Fruit fly (Drosophila melanogaster) whole organism, embryonic: Measurements from ENCODE around the gene RpS28a.

Experiments
- Atf6 ChIP-seq: fragments of 200-800 bp; sonication (Bioruptor generic); IDR thresholded peaks from 2 replicates; pipeline ENCODE4 v1.3.6; 2022; ENCODE audit warnings: missing biosample characterization, missing genetic modification characterization
- Bdp1 ChIP-seq: fragments of 200-800 bp; sonication (Bioruptor generic); optimal IDR thresholded peaks from 3 replicates; lab custom pipeline; 2016; ENCODE audit warnings: missing biosample characterization, missing genetic modification characterization
- CG10147 ChIP-seq: fragments of 200-800 bp; sonication (Bioruptor generic); optimal IDR thresholded peaks from 2 replicates; lab custom pipeline; 2019; ENCODE audit warnings: missing biosample characterization, mild to moderate bottlenecking, missing genetic modification characterization, moderate library complexity
- CG11398 ChIP-seq: fragments of 200-800 bp; sonication (Bioruptor generic); optimal IDR thresholded peaks from 2 replicates; lab custom pipeline; 2016; ENCODE audit warnings: missing biosample characterization, missing genetic modification characterization
- CG13775 ChIP-seq: fragments of 200-800 bp; sonication (Bioruptor generic); optimal IDR thresholded peaks from 3 replicates; lab custom pipeline; 2017; ENCODE audit warnings: missing biosample characterization, mild to moderate bottlenecking, missing genetic modification characterization
- CG16815 ChIP-seq: fragments of 200-800 bp; sonication (Bioruptor generic); optimal IDR thresholded peaks from 3 replicates; lab custom pipeline; 2017; ENCODE audit warnings: missing biosample characterization, mild to moderate bottlenecking, missing genetic modification characterization
- CG2875 ChIP-seq: fragments of 200-800 bp; sonication (Bioruptor generic); optimal IDR thresholded peaks from 2 replicates; lab custom pipeline; 2017; ENCODE audit warnings: missing biosample characterization, mild to moderate bottlenecking, missing genetic modification characterization, missing genetic modification reagents
- CG32532 ChIP-seq: fragments of 200-800 bp; sonication (Bioruptor generic); IDR thresholded peaks from 2 replicates; pipeline ENCODE4 v1.3.6; 2022; ENCODE audit warnings: missing biosample characterization, missing genetic modification characterization
- CG32767 ChIP-seq: fragments of 200-800 bp; sonication (Bioruptor generic); IDR thresholded peaks from 2 replicates; pipeline ENCODE4 v1.3.6; 2022; ENCODE audit warnings: missing biosample characterization, missing genetic modification characterization
- CG34224 ChIP-seq: fragments of 200-800 bp; sonication (Bioruptor generic); IDR thresholded peaks from 3 replicates; pipeline ENCODE4 v1.3.6; 2022; ENCODE audit warnings: missing biosample characterization, missing genetic modification characterization; ENCODE audit not compliant: partially characterized antibody
- CG42726 ChIP-seq: fragments of 200-800 bp; sonication (Bioruptor generic); IDR thresholded peaks from 2 replicates; pipeline ENCODE4 v1.3.6; 2022; ENCODE audit warnings: missing biosample characterization, missing genetic modification characterization; ENCODE audit not compliant: partially characterized antibody
- CG4424 ChIP-seq: fragments of 200-800 bp; sonication (Bioruptor generic); optimal IDR thresholded peaks from 3 replicates; lab custom pipeline; 2016; ENCODE audit warnings: missing biosample characterization, missing genetic modification characterization
- CG5180 ChIP-seq: fragments of 200-800 bp; sonication (Bioruptor generic); optimal IDR thresholded peaks from 3 replicates; lab custom pipeline; 2017; ENCODE audit warnings: missing biosample characterization, missing genetic modification characterization, mild to moderate bottlenecking, moderate library complexity, missing genetic modification reagents
- CG5245 ChIP-seq: fragments of 200-800 bp; sonication (Bioruptor generic); optimal IDR thresholded peaks from 3 replicates; lab custom pipeline; 2016; ENCODE audit warnings: missing biosample characterization, missing genetic modification characterization
- CG6272 ChIP-seq: fragments of 200-800 bp; sonication (Bioruptor generic); IDR thresholded peaks from 2 replicates; pipeline ENCODE4 v1.3.6; 2022; ENCODE audit warnings: missing biosample characterization, missing genetic modification characterization
- CG7556 ChIP-seq: fragments of 200-800 bp; sonication (Bioruptor generic); optimal IDR thresholded peaks from 2 replicates; lab custom pipeline; 2017; ENCODE audit warnings: missing biosample characterization, mild to moderate bottlenecking, missing genetic modification characterization
- CG7987 ChIP-seq: fragments of 200-800 bp; sonication (Bioruptor generic); optimal IDR thresholded peaks from 2 replicates; lab custom pipeline; 2018; ENCODE audit warnings: missing biosample characterization, mild to moderate bottlenecking, missing genetic modification characterization, moderate library complexity
- CG8388 ChIP-seq: fragments of 200-800 bp; sonication (Bioruptor generic); optimal IDR thresholded peaks from 2 replicates; lab custom pipeline; 2019; ENCODE audit warnings: missing biosample characterization, mild to moderate bottlenecking, missing genetic modification characterization, moderate library complexity
- CG8924 ChIP-seq: fragments of 200-800 bp; optimal IDR thresholded peaks from 3 replicates; lab custom pipeline; 2019; ENCODE audit warnings: missing biosample characterization, mild to moderate bottlenecking, missing genetic modification characterization, moderate library complexity
- Chrac-16 ChIP-seq: fragments of 200-800 bp; sonication (Bioruptor generic); optimal IDR thresholded peaks from 3 replicates; lab custom pipeline; 2016; ENCODE audit warnings: missing biosample characterization, missing genetic modification characterization
- Dek ChIP-seq: fragments of 200-800 bp; sonication (Bioruptor generic); optimal IDR thresholded peaks from 3 replicates; lab custom pipeline; 2019; ENCODE audit warnings: missing biosample characterization, mild to moderate bottlenecking, missing genetic modification characterization, moderate library complexity
- H2.0 ChIP-seq: fragments of 200-800 bp; sonication (Bioruptor generic); IDR thresholded peaks from 2 replicates; pipeline ENCODE4 v1.3.6; 2022; ENCODE audit warnings: missing biosample characterization, missing genetic modification characterization
- HLH4C ChIP-seq: fragments of 200-800 bp; sonication (Bioruptor generic); IDR thresholded peaks from 3 replicates; pipeline ENCODE4 v1.3.6; 2022; ENCODE audit warnings: missing biosample characterization, missing genetic modification characterization; ENCODE audit not compliant: partially characterized antibody
- Lpt ChIP-seq: fragments of >200 bp; optimal IDR thresholded peaks from 2 replicates; lab custom pipeline; 2018; ENCODE audit warnings: missing biosample characterization, missing genetic modification characterization
- NC2α ChIP-seq: fragments of 200-800 bp; sonication (Bioruptor generic); optimal IDR thresholded peaks from 2 replicates; lab custom pipeline; 2016; ENCODE audit warnings: missing biosample characterization, missing genetic modification characterization
- Nf-YA ChIP-seq: fragments of 200-800 bp; sonication (Bioruptor generic); IDR thresholded peaks from 2 replicates; pipeline ENCODE4 v1.3.6; 2022; ENCODE audit warnings: missing biosample characterization, missing genetic modification characterization
- Poxn ChIP-seq: fragments of 200-800 bp; sonication (Bioruptor generic); IDR thresholded peaks from 2 replicates; pipeline ENCODE4 v1.3.6; 2022; ENCODE audit warnings: missing biosample characterization, missing genetic modification characterization
- Side ChIP-seq: fragments of 200-800 bp; sonication (Bioruptor generic); optimal IDR thresholded peaks from 2 replicates; lab custom pipeline; 2016; ENCODE audit warnings: missing biosample characterization, missing genetic modification characterization
- Six4 ChIP-seq: fragments of 200-800 bp; sonication (Bioruptor generic); optimal IDR thresholded peaks from 2 replicates; lab custom pipeline; 2016; ENCODE audit warnings: missing biosample characterization, missing genetic modification characterization
- Sry-β ChIP-seq: fragments of 200-800 bp; sonication (Bioruptor generic); optimal IDR thresholded peaks from 2 replicates; lab custom pipeline; 2018; ENCODE audit warnings: missing biosample characterization, mild to moderate bottlenecking, missing genetic modification characterization, moderate library complexity
- aop ChIP-seq: fragments of 200-800 bp; sonication (Bioruptor generic); IDR thresholded peaks from 2 replicates; pipeline ENCODE4 v1.3.6; 2022; ENCODE audit warnings: missing biosample characterization, missing genetic modification characterization
- ap ChIP-seq: fragments of 200-800 bp; sonication (Bioruptor generic); IDR thresholded peaks from 2 replicates; pipeline ENCODE4 v1.3.6; 2022; ENCODE audit warnings: missing biosample characterization, missing genetic modification characterization
- ase ChIP-seq: fragments of 200-800 bp; sonication (Bioruptor generic); IDR thresholded peaks from 3 replicates; pipeline ENCODE4 v1.3.6; 2022; ENCODE audit warnings: missing biosample characterization, missing genetic modification characterization
- ash1 ChIP-seq: fragments of 200-800 bp; sonication (Bioruptor generic); optimal IDR thresholded peaks from 2 replicates; lab custom pipeline; 2018; ENCODE audit warnings: missing biosample characterization, mild to moderate bottlenecking, missing genetic modification characterization
- bab2 ChIP-seq: fragments of 200-800 bp; sonication (Bioruptor generic); optimal IDR thresholded peaks from 2 replicates; lab custom pipeline; 2016; ENCODE audit warnings: missing biosample characterization, missing genetic modification characterization
- cato ChIP-seq: fragments of 200-800 bp; sonication (Bioruptor generic); optimal IDR thresholded peaks from 2 replicates; lab custom pipeline; 2016; ENCODE audit warnings: missing biosample characterization, missing genetic modification characterization, borderline replicate concordance
- chm ChIP-seq: fragments of 200-800 bp; sonication (Bioruptor generic); IDR thresholded peaks from 2 replicates; pipeline ENCODE4 v1.3.6; 2022; ENCODE audit warnings: missing biosample characterization, missing genetic modification characterization
- da ChIP-seq: fragments of 200-800 bp; sonication (Bioruptor generic); optimal IDR thresholded peaks from 2 replicates; lab custom pipeline; 2016; ENCODE audit warnings: missing biosample characterization, missing genetic modification characterization
- dati ChIP-seq: fragments of 200-800 bp; sonication (Bioruptor generic); IDR thresholded peaks from 2 replicates; pipeline ENCODE4 v1.3.6; 2022; ENCODE audit warnings: missing biosample characterization, missing genetic modification characterization
- her ChIP-seq: fragments of 200-800 bp; sonication (Bioruptor generic); optimal IDR thresholded peaks from 2 replicates; lab custom pipeline; 2016; ENCODE audit warnings: missing biosample characterization, missing genetic modification characterization
- inv ChIP-seq: fragments of 200-800 bp; sonication (Bioruptor generic); IDR thresholded peaks from 2 replicates; pipeline ENCODE4 v1.3.6; 2022; ENCODE audit warnings: missing biosample characterization, missing genetic modification characterization; ENCODE audit not compliant: partially characterized antibody
- lilli ChIP-seq: fragments of 200-800 bp; sonication (Bioruptor generic); optimal IDR thresholded peaks from 3 replicates; lab custom pipeline; 2016; ENCODE audit warnings: missing biosample characterization, missing genetic modification characterization
- mam ChIP-seq: fragments of 200-800 bp; sonication (Bioruptor generic); optimal IDR thresholded peaks from 3 replicates; lab custom pipeline; 2016; ENCODE audit warnings: missing biosample characterization, missing genetic modification characterization
- nmo ChIP-seq: fragments of 200-800 bp; sonication (Bioruptor generic); optimal IDR thresholded peaks from 2 replicates; lab custom pipeline; 2018; ENCODE audit warnings: missing biosample characterization, mild to moderate bottlenecking, missing genetic modification characterization, moderate library complexity
- p53 ChIP-seq: fragments of 200-800 bp; sonication (Bioruptor generic); optimal IDR thresholded peaks from 2 replicates; lab custom pipeline; 2016; ENCODE audit warnings: missing biosample characterization, missing genetic modification characterization
- psq ChIP-seq: fragments of 200-800 bp; sonication (Bioruptor generic); optimal IDR thresholded peaks from 2 replicates; lab custom pipeline; 2017; ENCODE audit warnings: missing biosample characterization, missing genetic modification characterization
- row ChIP-seq: fragments of 200-800 bp; sonication (Bioruptor generic); IDR thresholded peaks from 3 replicates; pipeline ENCODE4 v1.3.6; 2022; ENCODE audit warnings: missing biosample characterization, missing genetic modification characterization
- shn ChIP-seq: fragments of 200-800 bp; sonication (Bioruptor generic); optimal IDR thresholded peaks from 3 replicates; lab custom pipeline; 2016; ENCODE audit warnings: missing biosample characterization, missing genetic modification characterization
- sqz ChIP-seq: fragments of 200-800 bp; sonication (Bioruptor generic); optimal IDR thresholded peaks from 3 replicates; lab custom pipeline; 2018; ENCODE audit warnings: missing biosample characterization, mild to moderate bottlenecking, missing genetic modification characterization
- tll ChIP-seq, 2 experiments: fragments of 200-800 bp in 1 of 2; fragments of >200 bp in 1 of 2; sonication (Bioruptor generic) in 1 of 2; optimal IDR thresholded peaks; 2 replicates each; lab custom pipeline; 2017 to 2019; ENCODE audit warnings: missing biosample characterization in 2 of 2, missing genetic modification characterization in 2 of 2, mild to moderate bottlenecking in 1 of 2, moderate library complexity in 1 of 2
- trh ChIP-seq: fragments of 200-800 bp; sonication (Bioruptor generic); optimal IDR thresholded peaks from 2 replicates; lab custom pipeline; 2016; ENCODE audit warnings: missing biosample characterization, missing genetic modification characterization

Gene RpS28a

dm6 chr3R:30014977-30015514 lies 7.4 kb downstream of the RpS28a start, which contains the start of gene CG7920 (continued):
- TF ChIP-seq HLH4C (GFP tag; lab: Robert Waterston, UW): peak; percentile 71
- TF ChIP-seq Lpt (GFP tag; lab: Kevin White, UChicago): no peak
- peak; percentile 22 for TF ChIP-seq Dek (tag; lab: Kevin White, UChicago)
- TF ChIP-seq CG32532: peak; percentile 41; the same call in 1 of the 2 replicates
- no peak for TF ChIP-seq CG11398 (GFP tag; lab: Kevin White, UChicago)
- TF ChIP-seq CG13775 (GFP tag; lab: Kevin White, UChicago): no peak
- no peak for TF ChIP-seq row (GFP tag; lab: Robert Waterston, UW)
- no peak for TF ChIP-seq aop (GFP tag; lab: Robert Waterston, UW)
- no peak for TF ChIP-seq Nf-YA (GFP tag; lab: Robert Waterston, UW)
- TF ChIP-seq Side (GFP tag; lab: Kevin White, UChicago): no peak
- no peak for TF ChIP-seq NC2α
- no peak for TF ChIP-seq mam (GFP tag; lab: Kevin White, UChicago)
- peak; percentile 23 for TF ChIP-seq CG7556 (GFP tag; lab: Kevin White, UChicago)
- no peak for TF ChIP-seq cato (GFP tag; lab: Kevin White, UChicago)
- TF ChIP-seq Chrac-16 (GFP tag; lab: Kevin White, UChicago): no peak
- TF ChIP-seq nmo (GFP tag; lab: Kevin White, UChicago): peak; percentile 1
- TF ChIP-seq CG8924 (tag; lab: Kevin White, UChicago): peak; percentile 8
- TF ChIP-seq chm: peak; percentile 22; the same call in 1 of the 2 replicates
- no peak for TF ChIP-seq tll (GFP tag; optimal IDR thresholded peaks at IDR 0.05; lab: Kevin White, UChicago)
- TF ChIP-seq CG8388 (GFP tag; lab: Kevin White, UChicago): no peak
- TF ChIP-seq CG5180 (GFP tag; lab: Kevin White, UChicago): no peak
- no peak for TF ChIP-seq Poxn (GFP tag; lab: Robert Waterston, UW)
- peak; percentile 0 for TF ChIP-seq CG7987
- TF ChIP-seq Six4 (GFP tag; lab: Kevin White, UChicago): no peak
- TF ChIP-seq Sry-β (GFP tag; lab: Kevin White, UChicago): no peak
- no peak for TF ChIP-seq Bdp1 (GFP tag; lab: Kevin White, UChicago)
- TF ChIP-seq dati (GFP tag; lab: Robert Waterston, UW): no peak
- TF ChIP-seq ase (GFP tag; lab: Robert Waterston, UW): no peak
- TF ChIP-seq CG32767 (GFP tag; lab: Robert Waterston, UW): no peak
- no peak for TF ChIP-seq shn
- TF ChIP-seq bab2 (GFP tag; lab: Kevin White, UChicago): no peak
- TF ChIP-seq ap: no peak
- peak; percentile 20 for TF ChIP-seq CG4424
- TF ChIP-seq p53 (GFP tag; lab: Kevin White, UChicago): no peak
- no peak for TF ChIP-seq H2.0 (GFP tag; lab: Robert Waterston, UW)
- peak; percentile 8 for TF ChIP-seq her (GFP tag; lab: Kevin White, UChicago)
- peak; percentile 81 for TF ChIP-seq CG34224 (GFP tag; lab: Robert Waterston, UW)
- peak; percentile 46; the same call in 1 of the 2 replicates for TF ChIP-seq inv (GFP tag; lab: Robert Waterston, UW)
- peak; percentile 22 for TF ChIP-seq lilli (GFP tag; lab: Kevin White, UChicago)
- no peak for TF ChIP-seq CG5245 (GFP tag; lab: Kevin White, UChicago)
- no peak for TF ChIP-seq CG6272
- no peak for TF ChIP-seq trh
- no peak for TF ChIP-seq Atf6
- no peak for TF ChIP-seq CG2875 (GFP tag; lab: Kevin White, UChicago)
- no peak for TF ChIP-seq CG16815 (GFP tag; lab: Kevin White, UChicago)
- peak; percentile 46; the same call in 1 of the 2 replicates for TF ChIP-seq CG42726 (GFP tag; lab: Robert Waterston, UW)
- TF ChIP-seq CG10147 (GFP tag; lab: Kevin White, UChicago): peak; percentile 43
- no peak for TF ChIP-seq ash1 (GFP tag; lab: Kevin White, UChicago)
- no peak for TF ChIP-seq da
- TF ChIP-seq psq (GFP tag; lab: Kevin White, UChicago): no peak
- TF ChIP-seq sqz (GFP tag; lab: Kevin White, UChicago): no peak
